Worm (Caenorhabditis elegans) whole organism, mixed stage, embryonic: Measurements from ENCODE around the gene M04D8.7.

Experiments
- M03D4.4 ChIP-seq: sonication (generic microtip); optimal IDR thresholded peaks from 2 replicates; lab custom pipeline; 2017; ENCODE audit warnings: mild to moderate bottlenecking, missing genetic modification characterization, missing compliant biosample characterization
- bed-3 ChIP-seq: fragments of 200-800 bp; sonication (Bioruptor generic); optimal IDR thresholded peaks from 3 replicates; lab custom pipeline; 2018; ENCODE audit warnings: mild to moderate bottlenecking, missing genetic modification characterization, moderate library complexity, missing compliant biosample characterization
- blmp-1 ChIP-seq: fragments of 150-350 bp; optimal IDR thresholded peaks from 2 replicates; lab custom pipeline; 2014; ENCODE audit warnings: missing biosample characterization, missing genetic modification characterization
- ceh-39 ChIP-seq: fragments of 150-350 bp; optimal IDR thresholded peaks from 2 replicates; lab custom pipeline; 2014; ENCODE audit warnings: missing biosample characterization, missing genetic modification characterization
- ceh-43 ChIP-seq: fragments of 200-800 bp; sonication (Bioruptor generic); optimal IDR thresholded peaks from 2 replicates; lab custom pipeline; 2018; ENCODE audit warnings: mild to moderate bottlenecking, missing genetic modification characterization, moderate library complexity, missing compliant biosample characterization
- ceh-83 ChIP-seq: fragments of 200-800 bp; sonication (Bioruptor generic); optimal IDR thresholded peaks from 2 replicates; lab custom pipeline; 2018; ENCODE audit warnings: mild to moderate bottlenecking, missing genetic modification characterization, missing compliant biosample characterization
- ces-1 ChIP-seq: fragments of 150-350 bp; optimal IDR thresholded peaks from 2 replicates; lab custom pipeline; 2014; ENCODE audit warnings: missing biosample characterization, missing genetic modification reagents, missing genetic modification characterization
- drap-1 ChIP-seq: fragments of 200-800 bp; sonication (Bioruptor generic); optimal IDR thresholded peaks from 3 replicates; lab custom pipeline; 2018; ENCODE audit warnings: mild to moderate bottlenecking, missing genetic modification characterization, missing compliant biosample characterization
- elt-1 ChIP-seq: sonication (generic microtip); optimal IDR thresholded peaks from 2 replicates; lab custom pipeline; 2017; ENCODE audit warnings: missing genetic modification characterization, mild to moderate bottlenecking, missing compliant biosample characterization, antibody characterized with exemption, moderate library complexity, borderline replicate concordance; ENCODE audit not compliant: insufficient read depth
- elt-3 ChIP-seq: fragments of 150-350 bp; optimal IDR thresholded peaks from 2 replicates; lab custom pipeline; 2014; ENCODE audit warnings: missing biosample characterization, missing genetic modification characterization
- ham-2 ChIP-seq: fragments of 200-800 bp; sonication (Bioruptor generic); optimal IDR thresholded peaks from 2 replicates; lab custom pipeline; 2018; ENCODE audit warnings: mild to moderate bottlenecking, missing genetic modification characterization, missing compliant biosample characterization
- lin-13 ChIP-seq: fragments of 150-350 bp; optimal IDR thresholded peaks from 2 replicates; lab custom pipeline; 2014; ENCODE audit warnings: missing biosample characterization, missing genetic modification characterization
- lin-32 ChIP-seq: fragments of 200-800 bp; sonication (Bioruptor generic); optimal IDR thresholded peaks from 2 replicates; lab custom pipeline; 2018; ENCODE audit warnings: mild to moderate bottlenecking, missing genetic modification characterization, missing compliant biosample characterization
- lsy-2 ChIP-seq: fragments of 150-350 bp; optimal IDR thresholded peaks from 2 replicates; lab custom pipeline; 2014; ENCODE audit warnings: missing biosample characterization, missing genetic modification characterization
- mab-5 ChIP-seq: fragments of 150-350 bp; optimal IDR thresholded peaks from 2 replicates; lab custom pipeline; 2014; ENCODE audit warnings: missing biosample characterization, missing genetic modification characterization
- mep-1 ChIP-seq: fragments of 150-350 bp; optimal IDR thresholded peaks from 2 replicates; lab custom pipeline; 2017; ENCODE audit warnings: missing biosample characterization, missing genetic modification reagents, missing genetic modification characterization, inconsistent platforms
- mls-2 ChIP-seq: sonication (generic microtip); optimal IDR thresholded peaks from 2 replicates; lab custom pipeline; 2016; ENCODE audit warnings: mild to moderate bottlenecking, missing genetic modification characterization, moderate library complexity, missing compliant biosample characterization
- nhr-12 ChIP-seq: fragments of 150-350 bp; optimal IDR thresholded peaks from 2 replicates; lab custom pipeline; 2014; ENCODE audit warnings: missing biosample characterization, missing genetic modification characterization
- nhr-2 ChIP-seq: fragments of 150-350 bp; optimal IDR thresholded peaks from 2 replicates; lab custom pipeline; 2014; ENCODE audit warnings: missing biosample characterization, missing genetic modification characterization
- nhr-237 ChIP-seq: fragments of 150-350 bp; optimal IDR thresholded peaks from 2 replicates; lab custom pipeline; 2014; ENCODE audit warnings: missing biosample characterization, missing genetic modification characterization
- nhr-28 ChIP-seq: fragments of 150-350 bp; optimal IDR thresholded peaks from 2 replicates; lab custom pipeline; 2014; ENCODE audit warnings: missing biosample characterization, missing genetic modification characterization
- nhr-76 ChIP-seq: sonication (generic microtip); optimal IDR thresholded peaks from 2 replicates; lab custom pipeline; 2017; ENCODE audit warnings: missing biosample characterization, missing genetic modification characterization
- pha-4 ChIP-seq: fragments of 150-350 bp; optimal IDR thresholded peaks from 2 replicates; lab custom pipeline; 2018; ENCODE audit warnings: missing biosample characterization, missing genetic modification reagents, missing genetic modification characterization
- sem-2 ChIP-seq: fragments of 200-800 bp; sonication (Bioruptor generic); optimal IDR thresholded peaks from 2 replicates; lab custom pipeline; 2018; ENCODE audit warnings: mild to moderate bottlenecking, missing genetic modification characterization, missing compliant biosample characterization
- snpc-4 ChIP-seq: fragments of 150-350 bp; optimal IDR thresholded peaks from 2 replicates; lab custom pipeline; 2014; ENCODE audit warnings: missing biosample characterization, missing genetic modification characterization
- sptf-1 ChIP-seq: sonication (generic microtip); optimal IDR thresholded peaks from 2 replicates; lab custom pipeline; 2017; ENCODE audit warnings: mild to moderate bottlenecking, missing genetic modification characterization, moderate library complexity, missing compliant biosample characterization
- tbx-8 ChIP-seq: fragments of 200-800 bp; sonication (Bioruptor generic); optimal IDR thresholded peaks from 2 replicates; lab custom pipeline; 2018; ENCODE audit warnings: mild to moderate bottlenecking, missing genetic modification characterization, moderate library complexity, missing compliant biosample characterization
- unc-39 ChIP-seq: fragments of 150-350 bp; optimal IDR thresholded peaks from 2 replicates; lab custom pipeline; 2014; ENCODE audit warnings: missing biosample characterization, missing genetic modification characterization
- unc-62 ChIP-seq: fragments of 150-350 bp; optimal IDR thresholded peaks from 2 replicates; lab custom pipeline; 2014; ENCODE audit warnings: missing biosample characterization, missing genetic modification reagents, missing genetic modification characterization
- ztf-11 ChIP-seq: fragments of 150-350 bp; optimal IDR thresholded peaks from 2 replicates; lab custom pipeline; 2014; ENCODE audit warnings: missing biosample characterization, missing genetic modification characterization

The M04D8.7 gene

DNA sequence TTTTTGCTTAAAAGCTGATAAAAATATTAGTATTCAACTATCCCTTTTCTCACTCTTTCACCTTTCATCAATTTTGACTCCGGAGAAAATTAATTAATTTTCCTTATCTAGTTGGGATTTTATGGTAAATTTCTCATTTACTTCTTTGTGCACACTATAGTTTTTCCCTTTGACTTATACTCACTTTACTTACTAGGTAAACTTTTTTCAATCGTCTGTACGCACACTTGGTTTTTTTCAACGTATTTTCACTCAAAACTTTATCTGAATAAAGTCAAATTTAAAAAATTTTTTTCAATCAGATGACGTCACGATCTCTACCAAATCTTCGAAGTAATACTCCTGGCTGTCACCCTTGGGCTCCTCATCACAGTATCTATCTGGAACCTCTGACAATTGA, 25.1 kb upstream of the M04D8.7 start, which contains the start of gene C05B5.16:
C05B5.16 (plus strand) TSS at position 301 of the 400 bp plus-strand sequence.
- TF ChIP-seq mls-2 (tag; lab: Kevin White, UChicago) (no peak), sem-2 (GFP tag; lab: Kevin White, UChicago) (no peak), drap-1 (GFP tag; lab: Kevin White, UChicago) (no peak), ceh-43 (GFP tag; lab: Kevin White, UChicago) (no peak), nhr-12 (no peak), nhr-28 (tag; lab: Kevin White, UChicago) (no peak), tbx-8 (GFP tag; lab: Kevin White, UChicago) (no peak), lin-32 (no peak), elt-3 (no peak), bed-3 (GFP tag; lab: Kevin White, UChicago) (no peak), snpc-4 (tag; lab: Kevin White, UChicago) (no peak), ceh-83 (GFP tag; lab: Kevin White, UChicago) (no peak), mab-5 (tag; lab: Kevin White, UChicago) (no peak), unc-39 (no peak), blmp-1 (tag; lab: Kevin White, UChicago) (no peak), nhr-76 (tag; lab: Kevin White, UChicago) (no peak), ceh-39 (tag; lab: Kevin White, UChicago) (no peak), ztf-11 (no peak)

DNA sequence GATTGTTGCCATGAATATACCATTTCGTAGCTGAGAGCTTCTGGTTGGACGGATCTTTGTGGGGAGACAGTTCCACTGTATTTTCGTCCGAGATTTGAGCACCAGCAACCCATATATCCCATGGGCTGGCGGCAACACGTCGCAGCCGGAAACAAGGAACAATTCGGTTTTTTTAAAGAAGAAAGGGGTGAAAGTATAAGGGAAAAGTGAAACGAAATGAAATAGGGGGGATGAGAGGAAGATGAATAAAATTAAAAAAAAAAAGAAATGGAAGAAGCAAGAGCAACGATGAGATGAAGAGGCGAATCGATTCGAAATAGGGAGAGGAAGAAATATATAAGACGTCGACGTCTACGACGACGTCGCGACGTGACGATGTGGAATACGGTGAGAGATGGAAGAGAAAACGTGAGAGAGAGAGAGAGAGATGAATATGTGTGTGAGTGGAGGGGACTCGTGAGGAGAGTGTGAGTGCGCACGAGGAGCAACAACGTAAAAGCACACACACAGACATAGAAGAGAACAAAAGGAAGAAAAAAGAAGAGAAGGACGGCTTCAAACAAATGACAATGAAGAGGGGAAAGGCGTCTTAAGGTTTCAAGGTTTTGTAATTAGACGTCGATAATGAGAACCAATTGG, 20.7 kb upstream of the M04D8.7 start, which contains the start of gene rgs-1:
rgs-1 (minus strand) TSS at position 146 of the 639 bp plus-strand sequence.
- TF ChIP-seq mep-1 (tag; lab: Kevin White, UChicago) (peak; percentile 35), pha-4 (tag; lab: Kevin White, UChicago) (no peak), tbx-8 (GFP tag; lab: Kevin White, UChicago) (no peak), unc-62 (GFP tag; lab: Kevin White, UChicago) (peak; percentile 25), ces-1 (GFP tag; lab: Kevin White, UChicago) (peak; percentile 59), sptf-1 (tag; lab: Kevin White, UChicago) (peak; percentile 38), ceh-39 (tag; lab: Kevin White, UChicago) (no peak), lsy-2 (tag; lab: Kevin White, UChicago) (peak; percentile 1), mab-5 (tag; lab: Kevin White, UChicago) (no peak)

ce11 chrIII:10018007-10018406, 19.2 kb upstream of the M04D8.7 start:
- TF ChIP-seq unc-39 (no peak), drap-1 (GFP tag; lab: Kevin White, UChicago) (no peak), bed-3 (GFP tag; lab: Kevin White, UChicago) (no peak), lin-13 (no peak), ces-1 (GFP tag; lab: Kevin White, UChicago) (peak; percentile 95), ztf-11 (no peak)

DNA sequence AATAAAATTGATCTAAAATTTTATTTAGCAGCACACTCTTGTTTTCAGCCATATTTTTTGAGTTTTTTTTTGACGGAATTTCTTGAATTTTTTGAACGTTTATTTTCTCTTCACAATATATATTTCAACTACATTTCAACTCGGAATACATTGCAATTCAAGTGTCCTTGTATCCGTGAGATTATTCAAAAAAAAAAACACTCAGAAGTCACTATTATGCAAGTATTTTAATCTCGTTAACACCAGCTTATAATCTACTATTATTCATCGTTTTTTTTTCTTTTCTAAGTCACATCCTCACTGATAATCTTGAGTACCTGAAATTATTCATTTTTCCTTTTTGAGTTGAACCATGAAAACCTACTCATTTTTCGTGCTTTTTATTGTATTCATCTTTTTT, 13.8 kb upstream of the M04D8.7 start, which contains the start of gene ins-21:
ins-21 (plus strand) TSS at position 301 of the 400 bp plus-strand sequence.
- TF ChIP-seq snpc-4 (tag; lab: Kevin White, UChicago) (no peak), nhr-76 (tag; lab: Kevin White, UChicago) (no peak)

DNA sequence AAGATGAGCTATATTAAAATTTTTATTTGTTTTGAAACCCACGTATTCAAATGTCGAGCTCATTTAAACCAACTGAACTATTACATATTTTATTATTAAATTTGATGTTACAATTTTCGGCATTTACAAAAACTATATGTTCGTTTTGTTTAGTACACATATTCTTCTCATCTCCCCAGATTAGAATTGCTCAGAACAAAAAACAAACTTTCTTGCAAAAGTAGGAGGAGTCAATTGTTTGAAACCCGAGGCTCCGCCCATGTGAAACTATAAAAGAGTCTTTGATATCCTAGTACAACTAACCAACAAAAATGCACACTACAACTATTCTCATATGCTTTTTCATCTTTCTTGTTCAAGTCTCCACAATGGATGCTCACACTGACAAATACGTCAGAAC, 11.3 kb upstream of the M04D8.7 start, which contains the start of gene ins-22:
ins-22 (plus strand) TSS at position 301 of the 400 bp plus-strand sequence.
- TF ChIP-seq ham-2 (GFP tag; lab: Kevin White, UChicago) (no peak), M03D4.4 (tag; lab: Kevin White, UChicago) (no peak), elt-1 (tag; lab: Kevin White, UChicago) (no peak), nhr-237 (tag; lab: Kevin White, UChicago) (no peak), nhr-2 (tag; lab: Kevin White, UChicago) (no peak), ceh-43 (GFP tag; lab: Kevin White, UChicago) (no peak), mls-2 (tag; lab: Kevin White, UChicago) (no peak)
